Worm (Caenorhabditis elegans) whole organism, early embryonic: ENCODE results near the gene tag-120.

Experiments used
- B0310.2 ChIP-seq: sonication (generic microtip); optimal IDR thresholded peaks from 2 replicates; lab custom pipeline; 2016; ENCODE audit warnings: mild to moderate bottlenecking, missing genetic modification characterization, missing compliant biosample characterization
- F13C5.2 ChIP-seq: sonication (generic microtip); optimal IDR thresholded peaks from 2 replicates; lab custom pipeline; 2017; ENCODE audit warnings: mild to moderate bottlenecking, missing genetic modification characterization, inconsistent platforms, missing compliant biosample characterization
- aly-1 ChIP-seq: sonication (generic microtip); optimal IDR thresholded peaks from 2 replicates; lab custom pipeline; 2016; ENCODE audit warnings: missing genetic modification characterization, missing compliant biosample characterization
- ama-1 ChIP-seq: fragments of 150-350 bp; optimal IDR thresholded peaks from 2 replicates; lab custom pipeline; 2014
- ceh-13 ChIP-seq: fragments of 200-800 bp; sonication (Bioruptor generic); optimal IDR thresholded peaks from 2 replicates; lab custom pipeline; 2018; ENCODE audit warnings: mild to moderate bottlenecking, missing genetic modification characterization, missing compliant biosample characterization
- ceh-36 ChIP-seq: sonication (generic microtip); optimal IDR thresholded peaks from 2 replicates; lab custom pipeline; 2016; ENCODE audit warnings: missing genetic modification characterization, inconsistent platforms, missing compliant biosample characterization
- ets-7 ChIP-seq: sonication (generic microtip); optimal IDR thresholded peaks from 2 replicates; lab custom pipeline; 2016; ENCODE audit warnings: missing genotype, missing genetic modification characterization, missing compliant biosample characterization
- flt-1 ChIP-seq: fragments of 200-800 bp; sonication (Bioruptor generic); IDR thresholded peaks from 2 replicates; pipeline ENCODE4 v1.3.6; 2022; ENCODE audit warnings: missing genetic modification characterization, missing compliant biosample characterization
- hmbx-1 ChIP-seq: sonication (generic microtip); optimal IDR thresholded peaks from 2 replicates; lab custom pipeline; 2016; ENCODE audit warnings: mild to moderate bottlenecking, missing genetic modification characterization, missing compliant biosample characterization
- hmg-4 ChIP-seq: fragments of 200-800 bp; sonication (Bioruptor generic); optimal IDR thresholded peaks from 2 replicates; lab custom pipeline; 2018; ENCODE audit warnings: mild to moderate bottlenecking, missing genetic modification characterization, missing compliant biosample characterization
- hnd-1 ChIP-seq: sonication (generic microtip); optimal IDR thresholded peaks from 2 replicates; lab custom pipeline; 2016; ENCODE audit warnings: missing genetic modification characterization, missing compliant biosample characterization
- pes-1 ChIP-seq: fragments of 200-800 bp; sonication (Bioruptor generic); IDR thresholded peaks from 2 replicates; pipeline ENCODE4 v1.3.6; 2022; ENCODE audit warnings: missing genetic modification reagents, missing genetic modification characterization, missing compliant biosample characterization
- scrt-1 ChIP-seq: fragments of 200-800 bp; sonication (Bioruptor generic); IDR thresholded peaks from 2 replicates; pipeline ENCODE4 v1.3.6; 2022; ENCODE audit warnings: missing genetic modification characterization, missing compliant biosample characterization
- sea-1 ChIP-seq: fragments of 200-800 bp; sonication (Bioruptor generic); conservative IDR thresholded peaks from 2 replicates; pipeline ENCODE4 v1.3.6; 2022; ENCODE audit warnings: missing genetic modification characterization, missing compliant biosample characterization
- tbx-11 ChIP-seq: fragments of 200-800 bp; sonication (Bioruptor generic); IDR thresholded peaks from 2 replicates; pipeline ENCODE4 v1.3.6; 2022; ENCODE audit warnings: missing genetic modification characterization, missing compliant biosample characterization
- tbx-37 ChIP-seq: fragments of 200-800 bp; sonication (Bioruptor generic); conservative IDR thresholded peaks from 2 replicates; pipeline ENCODE4 v1.3.6; 2022; ENCODE audit warnings: missing genetic modification reagents, missing genetic modification characterization, missing compliant biosample characterization
- tra-4 ChIP-seq: sonication (generic microtip); optimal IDR thresholded peaks from 2 replicates; lab custom pipeline; 2017; ENCODE audit warnings: missing genetic modification characterization, missing compliant biosample characterization

tag-120 gene

DNA sequence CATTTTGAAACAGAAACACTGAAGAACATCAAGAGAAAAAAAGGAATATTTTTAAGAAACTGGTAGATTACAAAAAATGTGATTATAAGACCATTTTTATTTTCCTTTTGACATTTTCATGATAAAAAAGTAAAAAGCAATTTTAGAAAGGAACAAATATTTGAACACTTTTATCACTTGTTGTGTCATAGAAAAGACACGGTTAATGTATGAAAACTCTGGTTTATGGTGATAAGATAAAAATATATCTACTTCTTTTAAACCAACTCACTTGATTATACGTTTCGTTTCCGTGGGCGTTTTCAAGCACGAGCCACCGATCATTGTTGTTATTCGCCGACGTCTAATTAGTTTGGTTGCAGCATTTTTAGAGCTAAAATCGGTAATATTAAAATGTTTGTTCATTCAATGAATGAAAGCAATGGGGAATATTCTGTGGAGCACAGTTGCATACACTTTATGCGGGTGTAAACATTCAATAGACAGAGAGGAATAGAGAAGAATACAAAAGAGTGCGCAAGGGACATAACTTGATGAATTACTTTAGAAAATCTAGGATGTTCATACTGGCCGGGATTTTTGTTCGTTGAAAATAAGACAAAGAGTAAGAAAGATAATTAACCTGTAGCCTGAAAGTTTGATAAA is 36.3 kb downstream of the tag-120 start, which contains the start of gene sulp-8:
TSS of gene sulp-8 (minus strand) at position 469 of the 645 bp plus-strand sequence.
- TF ChIP-seq ets-7 (tag; lab: Kevin White, UChicago) (no peak), B0310.2 (tag; lab: Kevin White, UChicago) (no peak), hnd-1 (tag; lab: Kevin White, UChicago) (no peak), hmbx-1 (no peak), tbx-11 (no peak), sea-1 (GFP tag; lab: Robert Waterston, UW) (no peak), hmg-4 (GFP tag; lab: Kevin White, UChicago) (no peak), ceh-36 (tag; lab: Kevin White, UChicago) (no peak), ceh-13 (GFP tag; lab: Kevin White, UChicago) (no peak), aly-1 (tag; lab: Kevin White, UChicago) (no peak), pes-1 (GFP tag; lab: Robert Waterston, UW) (no peak), ama-1 (no peak), tbx-37 (GFP tag; lab: Robert Waterston, UW) (no peak)

- TF ChIP-seq ceh-13 (GFP tag; lab: Kevin White, UChicago) (no peak), pes-1 (GFP tag; lab: Robert Waterston, UW) (no peak), aly-1 (tag; lab: Kevin White, UChicago) (no peak), ets-7 (tag; lab: Kevin White, UChicago) (no peak), F13C5.2 (no peak)
Measured at ce11 chrV:9672495-9672894, 37.1 kb downstream of the tag-120 start.

- no peak for TF ChIP-seq B0310.2 (tag; lab: Kevin White, UChicago)
- TF ChIP-seq ets-7 (tag; lab: Kevin White, UChicago): no peak
- no peak for TF ChIP-seq tbx-11
- TF ChIP-seq hmbx-1: no peak
- TF ChIP-seq flt-1 (GFP tag; lab: Robert Waterston, UW): no peak
- TF ChIP-seq scrt-1 (GFP tag; lab: Robert Waterston, UW): no peak
- TF ChIP-seq aly-1 (tag; lab: Kevin White, UChicago): no peak
- no peak for TF ChIP-seq F13C5.2
- no peak for TF ChIP-seq sea-1 (GFP tag; lab: Robert Waterston, UW)
- TF ChIP-seq tra-4: no peak
- TF ChIP-seq ceh-36 (tag; lab: Kevin White, UChicago): no peak
- TF ChIP-seq tbx-37 (GFP tag; lab: Robert Waterston, UW): no peak
- no peak for TF ChIP-seq hmg-4 (GFP tag; lab: Kevin White, UChicago)
- TF ChIP-seq hnd-1 (tag; lab: Kevin White, UChicago): no peak
- TF ChIP-seq ceh-13 (GFP tag; lab: Kevin White, UChicago): no peak
- TF ChIP-seq ama-1: no peak
Measured at ce11 chrV:9666394-9666793, 43.2 kb downstream of the tag-120 start, which contains the start of gene ZK287.1. TSS of gene ZK287.1 (plus strand) at chrV:9666694.

DNA sequence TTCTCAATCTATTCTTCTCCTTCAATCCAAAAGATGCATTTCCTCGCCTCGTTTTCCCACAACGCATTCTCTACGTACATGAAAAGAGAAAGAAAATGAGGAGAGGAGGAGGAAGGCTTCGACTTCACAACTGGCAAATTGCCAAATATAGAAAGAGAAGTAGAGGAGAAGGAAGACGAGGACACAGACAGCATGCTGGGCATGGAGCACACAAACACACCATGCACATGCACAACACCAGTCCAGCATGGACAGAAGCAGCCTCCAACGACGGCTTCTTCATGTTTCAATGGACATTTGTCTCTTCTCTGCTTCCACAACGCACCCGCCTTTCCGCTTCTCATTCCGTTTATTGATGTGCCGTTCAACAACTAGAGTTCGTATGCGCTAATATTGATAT is 45.0 kb downstream of the tag-120 start:
- TF ChIP-seq hmbx-1 (no peak), hnd-1 (tag; lab: Kevin White, UChicago) (no peak), tra-4 (no peak), sea-1 (GFP tag; lab: Robert Waterston, UW) (no peak), aly-1 (tag; lab: Kevin White, UChicago) (no peak), tbx-11 (no peak), hmg-4 (GFP tag; lab: Kevin White, UChicago) (no peak)

DNA sequence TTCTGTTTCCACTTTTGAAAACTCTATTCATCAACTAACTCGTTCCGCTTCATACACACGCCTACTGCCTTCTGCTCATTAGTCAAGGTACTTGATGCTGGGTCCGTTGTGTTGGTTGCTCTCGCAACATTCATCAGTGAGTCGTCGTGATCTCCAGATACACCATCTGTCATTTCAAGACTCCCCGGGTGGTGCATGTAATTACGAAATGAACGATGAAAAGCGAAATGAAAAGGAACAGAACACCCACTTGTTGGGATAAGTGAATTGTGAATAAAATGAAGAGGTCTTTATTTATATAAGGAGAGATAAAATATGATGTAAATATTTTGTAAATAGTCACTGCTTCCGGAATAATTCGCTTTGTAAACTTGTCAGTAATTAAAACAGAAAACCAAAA is 45.7 kb downstream of the tag-120 start:
- TF ChIP-seq tbx-37 (GFP tag; lab: Robert Waterston, UW) (no peak), sea-1 (GFP tag; lab: Robert Waterston, UW) (no peak), tbx-11 (no peak), F13C5.2 (no peak), ets-7 (tag; lab: Kevin White, UChicago) (no peak), hmg-4 (GFP tag; lab: Kevin White, UChicago) (no peak), hmbx-1 (no peak), flt-1 (GFP tag; lab: Robert Waterston, UW) (no peak)

ce11 chrV:9661514-9661913 is 48.1 kb downstream of the tag-120 start, which contains the start of gene pitr-4:
TSS of gene pitr-4 (minus strand) at chrV:9661614.
- no peak for TF ChIP-seq ceh-13 (GFP tag; lab: Kevin White, UChicago)
- TF ChIP-seq ama-1: no peak
- TF ChIP-seq F13C5.2: no peak
- TF ChIP-seq tbx-37 (GFP tag; lab: Robert Waterston, UW): no peak
- no peak for TF ChIP-seq tbx-11
- TF ChIP-seq pes-1 (GFP tag; lab: Robert Waterston, UW): no peak
- TF ChIP-seq ets-7 (tag; lab: Kevin White, UChicago): no peak
- TF ChIP-seq hmg-4 (GFP tag; lab: Kevin White, UChicago): no peak
- TF ChIP-seq hmbx-1: no peak
- TF ChIP-seq aly-1 (tag; lab: Kevin White, UChicago): no peak
- no peak for TF ChIP-seq flt-1 (GFP tag; lab: Robert Waterston, UW)
